Worm (Caenorhabditis elegans) whole organism, midembryonic: ENCODE results near the gene clc-2.

ENCODE experiments used
- T22C8.4 ChIP-seq: fragments of 200-800 bp; sonication (Bioruptor generic); IDR thresholded peaks from 2 replicates; pipeline ENCODE4 v1.3.6; 2022; ENCODE audit warnings: missing genetic modification characterization, missing compliant biosample characterization
- cog-1 ChIP-seq: sonication (generic microtip); optimal IDR thresholded peaks from 2 replicates; lab custom pipeline; 2016; ENCODE audit warnings: missing genetic modification characterization, missing compliant biosample characterization
- flt-1 ChIP-seq: fragments of 200-800 bp; sonication (Bioruptor generic); IDR thresholded peaks from 2 replicates; pipeline ENCODE4 v1.3.6; 2022; ENCODE audit warnings: missing genetic modification characterization, missing compliant biosample characterization
- klf-2 ChIP-seq: fragments of 200-800 bp; sonication (Bioruptor generic); conservative IDR thresholded peaks from 2 replicates; pipeline ENCODE4 v1.3.6; 2022; ENCODE audit warnings: missing genetic modification reagents, missing genetic modification characterization, missing compliant biosample characterization
- med-1 ChIP-seq: sonication (generic microtip); optimal IDR thresholded peaks from 2 replicates; lab custom pipeline; 2017; ENCODE audit warnings: missing genetic modification characterization, mild to moderate bottlenecking, missing compliant biosample characterization, antibody characterized with exemption, missing genetic modification reagents; ENCODE audit not compliant: insufficient read depth
- ref-1 ChIP-seq: fragments of 200-800 bp; sonication (Bioruptor generic); conservative IDR thresholded peaks from 2 replicates; pipeline ENCODE4 v1.3.6; 2022; ENCODE audit warnings: missing genetic modification reagents, missing genetic modification characterization, missing compliant biosample characterization
- tab-1 ChIP-seq: fragments of 200-800 bp; sonication (Bioruptor generic); IDR thresholded peaks from 2 replicates; pipeline ENCODE4 v1.3.6; 2022; ENCODE audit warnings: missing genetic modification characterization, missing compliant biosample characterization
- ztf-23 ChIP-seq: fragments of 200-800 bp; sonication (Bioruptor generic); IDR thresholded peaks from 2 replicates; pipeline ENCODE4 v1.3.6; 2022; ENCODE audit warnings: missing genetic modification reagents, missing genetic modification characterization, missing compliant biosample characterization
- ztf-29 ChIP-seq: fragments of 200-800 bp; sonication (Bioruptor generic); IDR thresholded peaks from 2 replicates; pipeline ENCODE4 v1.3.6; 2022; ENCODE audit warnings: missing genetic modification reagents, missing genetic modification characterization, missing compliant biosample characterization

DNA sequence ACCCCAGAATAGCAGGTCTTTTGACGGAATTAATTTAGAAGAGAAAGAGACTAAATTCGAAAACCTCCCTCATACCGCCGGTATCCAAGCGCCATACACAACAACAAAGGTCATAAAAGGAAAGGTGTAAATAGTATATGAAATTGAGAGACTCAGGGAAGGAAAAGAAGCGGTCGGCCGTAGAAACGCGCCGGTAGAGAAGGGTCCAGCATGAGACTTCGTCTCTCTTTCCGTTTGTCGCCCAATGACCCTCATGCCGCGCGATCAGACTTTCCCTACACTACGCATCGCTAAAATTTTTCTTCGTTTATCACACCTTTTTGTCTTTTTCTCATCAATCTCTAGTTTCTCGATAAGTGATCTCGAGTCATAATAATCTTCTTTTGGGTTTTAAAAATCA is 782 bp upstream of the clc-2 start:
- TF ChIP-seq klf-2 (GFP tag; lab: Robert Waterston, UW), result no peak
- no peak for TF ChIP-seq tab-1 (GFP tag; lab: Robert Waterston, UW)
- TF ChIP-seq T22C8.4 (GFP tag; lab: Robert Waterston, UW), result no peak
- no peak for TF ChIP-seq ztf-23 (GFP tag; lab: Robert Waterston, UW)
- no peak for TF ChIP-seq med-1 (GFP tag; lab: Kevin White, UChicago)
- TF ChIP-seq flt-1, result no peak
- TF ChIP-seq ztf-29 (GFP tag; lab: Robert Waterston, UW), result no peak
- TF ChIP-seq cog-1 (tag; lab: Kevin White, UChicago), result no peak
- TF ChIP-seq ref-1 (GFP tag; lab: Robert Waterston, UW), result no peak
